Worm (Caenorhabditis elegans) whole organism, L4 larva: Measurements from ENCODE around the gene ncs-6.
A peak's percentile ranks its signal among the peaks of the same experiment; 100 is the strongest.

Experiments used
- F26F4.8 ChIP-seq: fragments of 200-800 bp; sonication (Bioruptor generic); conservative IDR thresholded peaks from 2 replicates; pipeline ENCODE4 v1.3.6; 2022; ENCODE audit warnings: missing genetic modification characterization, missing compliant biosample characterization
- F44E2.7 ChIP-seq: fragments of 200-800 bp; sonication (Bioruptor generic); IDR thresholded peaks from 2 replicates; pipeline ENCODE4 v2.1.2; 2022; ENCODE audit warnings: missing genetic modification characterization, missing compliant biosample characterization
- F49E8.2 ChIP-seq: sonication (generic microtip); optimal IDR thresholded peaks from 2 replicates; lab custom pipeline; 2016; ENCODE audit warnings: missing compliant biosample characterization, mild to moderate bottlenecking, missing genetic modification characterization, borderline replicate concordance
- T20F7.1 ChIP-seq: fragments of 200-800 bp; sonication (Bioruptor generic); optimal IDR thresholded peaks from 2 replicates; lab custom pipeline; 2018; ENCODE audit warnings: mild to moderate bottlenecking, missing genetic modification characterization, missing compliant biosample characterization
- Y48G9A.11 ChIP-seq: fragments of 200-800 bp; sonication (Bioruptor generic); IDR thresholded peaks from 2 replicates; pipeline ENCODE4 v1.3.6; 2022; ENCODE audit warnings: missing genetic modification reagents, missing genetic modification characterization, missing compliant biosample characterization
- Y75B8A.6 ChIP-seq: fragments of 200-800 bp; sonication (Bioruptor generic); IDR thresholded peaks from 2 replicates; pipeline ENCODE4 v1.3.6; 2022; ENCODE audit warnings: missing genetic modification reagents, missing genetic modification characterization, missing compliant biosample characterization
- aha-1 ChIP-seq: fragments of 150-350 bp; peaks from one replicate; lab custom pipeline; 2014; ENCODE audit warnings: missing biosample characterization, missing genetic modification characterization
- aly-2 ChIP-seq: sonication (generic microtip); optimal IDR thresholded peaks from 2 replicates; lab custom pipeline; 2018; ENCODE audit warnings: missing biosample characterization, missing genetic modification characterization
- ama-1 ChIP-seq: fragments of 150-350 bp; optimal IDR thresholded peaks from 2 replicates; lab custom pipeline; 2014; ENCODE audit warnings: inconsistent platforms, mixed read lengths
- ceh-28 ChIP-seq: fragments of 150-350 bp; optimal IDR thresholded peaks from 2 replicates; lab custom pipeline; 2014; ENCODE audit warnings: missing biosample characterization, missing genetic modification reagents, missing genetic modification characterization
- ceh-32 ChIP-seq: sonication (generic microtip); optimal IDR thresholded peaks from 2 replicates; lab custom pipeline; 2016; ENCODE audit warnings: mild to moderate bottlenecking, missing genetic modification characterization, missing compliant biosample characterization; ENCODE audit not compliant: poor library complexity
- ceh-44 ChIP-seq: fragments of 200-800 bp; sonication (Bioruptor generic); IDR thresholded peaks from 2 replicates; pipeline ENCODE4 v1.3.6; 2022; ENCODE audit warnings: missing genetic modification reagents, missing genetic modification characterization, missing compliant biosample characterization
- ceh-82 ChIP-seq: sonication (generic microtip); optimal IDR thresholded peaks from 2 replicates; lab custom pipeline; 2017; ENCODE audit warnings: missing biosample characterization, missing genetic modification characterization
- ces-1 ChIP-seq: fragments of 150-350 bp; sonication (generic microtip); optimal IDR thresholded peaks from 4 replicates; lab custom pipeline; 2014; ENCODE audit warnings: missing biosample characterization, missing genetic modification reagents, missing genetic modification characterization
- daf-16 ChIP-seq, 3 experiments: sonication (generic microtip); optimal IDR thresholded peaks; 2 replicates each; lab custom pipeline; 2016 to 2017; ENCODE audit warnings: missing genetic modification characterization in 3 of 3, missing genetic modification reagents in 3 of 3, mild to moderate bottlenecking in 2 of 3, missing compliant biosample characterization in 2 of 3, missing biosample characterization in 1 of 3, moderate library complexity in 1 of 3
- daf-19 ChIP-seq: fragments of 200-800 bp; sonication (Bioruptor generic); conservative IDR thresholded peaks from 2 replicates; pipeline ENCODE4 v1.3.6; 2022; ENCODE audit warnings: missing genetic modification characterization, missing compliant biosample characterization
- dmd-6 ChIP-seq: fragments of 200-800 bp; sonication (Bioruptor generic); IDR thresholded peaks from 2 replicates; pipeline ENCODE4 v1.3.6; 2022; ENCODE audit warnings: missing genetic modification reagents, missing genetic modification characterization, missing compliant biosample characterization
- dpl-1 ChIP-seq: fragments of 150-350 bp; optimal IDR thresholded peaks from 2 replicates; lab custom pipeline; 2014; ENCODE audit warnings: missing biosample characterization, missing genetic modification reagents, missing genetic modification characterization
- duxl-1 ChIP-seq: sonication (generic microtip); optimal IDR thresholded peaks from 2 replicates; lab custom pipeline; 2016; ENCODE audit warnings: mild to moderate bottlenecking, missing genetic modification characterization, moderate library complexity, missing compliant biosample characterization; ENCODE audit not compliant: poor library complexity
- dve-1 ChIP-seq: sonication (generic microtip); optimal IDR thresholded peaks from 2 replicates; lab custom pipeline; 2017; ENCODE audit warnings: antibody characterized with exemption, mild to moderate bottlenecking, missing genetic modification characterization, missing compliant biosample characterization; ENCODE audit not compliant: insufficient read depth
- egl-27 ChIP-seq: sonication (generic microtip); optimal IDR thresholded peaks from 3 replicates; lab custom pipeline; 2017; ENCODE audit warnings: missing biosample characterization, missing genetic modification reagents, missing genetic modification characterization
- egl-43 ChIP-seq: fragments of 200-800 bp; sonication (Bioruptor generic); IDR thresholded peaks from 2 replicates; pipeline ENCODE4 v1.3.6; 2022; ENCODE audit warnings: missing genetic modification reagents, missing genetic modification characterization, missing compliant biosample characterization
- fkh-10 ChIP-seq: fragments of 150-350 bp; optimal IDR thresholded peaks from 2 replicates; lab custom pipeline; 2014; ENCODE audit warnings: missing biosample characterization, missing genetic modification reagents, missing genetic modification characterization
- fos-1 ChIP-seq: fragments of 150-350 bp; optimal IDR thresholded peaks from 2 replicates; lab custom pipeline; 2014; ENCODE audit warnings: missing biosample characterization, missing genetic modification characterization
- gei-8 ChIP-seq: fragments of 200-800 bp; sonication (Bioruptor generic); optimal IDR thresholded peaks from 2 replicates; lab custom pipeline; 2018; ENCODE audit warnings: mild to moderate bottlenecking, missing genetic modification characterization, missing compliant biosample characterization
- jun-1 ChIP-seq: fragments of 150-350 bp; optimal IDR thresholded peaks from 2 replicates; lab custom pipeline; 2014; ENCODE audit warnings: missing biosample characterization, missing genetic modification reagents, missing genetic modification characterization
- lin-1 ChIP-seq: fragments of 200-800 bp; sonication (Bioruptor generic); IDR thresholded peaks from 2 replicates; pipeline ENCODE4 v1.3.6; 2022; ENCODE audit warnings: missing genetic modification reagents, missing genetic modification characterization, missing compliant biosample characterization
- lin-13 ChIP-seq: fragments of 150-350 bp; optimal IDR thresholded peaks from 2 replicates; lab custom pipeline; 2014; ENCODE audit warnings: missing biosample characterization, missing genetic modification reagents, missing genetic modification characterization
- lin-15B ChIP-seq: fragments of 150-350 bp; sonication (generic microtip); optimal IDR thresholded peaks from 3 replicates; lab custom pipeline; 2014; ENCODE audit warnings: missing biosample characterization, missing genetic modification characterization
- lin-29 ChIP-seq: fragments of 200-800 bp; sonication (Bioruptor generic); IDR thresholded peaks from 2 replicates; pipeline ENCODE4 v1.3.6; 2022; ENCODE audit warnings: missing genetic modification reagents, missing genetic modification characterization, missing compliant biosample characterization
- lir-3 ChIP-seq: sonication (generic microtip); optimal IDR thresholded peaks from 2 replicates; lab custom pipeline; 2016; ENCODE audit warnings: mild to moderate bottlenecking, missing genetic modification characterization, missing compliant biosample characterization
- mdl-1 ChIP-seq, 2 experiments: fragments of 150-350 bp in 1 of 2; sonication (generic microtip) in 1 of 2; optimal IDR thresholded peaks; 2 replicates each; lab custom pipeline; 2014 to 2017; ENCODE audit warnings: missing biosample characterization in 2 of 2, missing genetic modification characterization in 2 of 2
- mep-1 ChIP-seq: fragments of 150-350 bp; sonication (generic microtip); optimal IDR thresholded peaks from 3 replicates; lab custom pipeline; 2014; ENCODE audit warnings: missing biosample characterization, missing genetic modification characterization
- mes-2 ChIP-seq: sonication (generic microtip); optimal IDR thresholded peaks from 2 replicates; lab custom pipeline; 2016; ENCODE audit warnings: missing genotype, mild to moderate bottlenecking, missing genetic modification characterization, missing compliant biosample characterization; ENCODE audit not compliant: poor library complexity, severe bottlenecking
- mxl-2 ChIP-seq: fragments of 200-800 bp; sonication (Bioruptor generic); conservative IDR thresholded peaks from 2 replicates; pipeline ENCODE4 v1.3.6; 2022; ENCODE audit warnings: missing genetic modification reagents, missing genetic modification characterization, missing compliant biosample characterization
- nhr-10 ChIP-seq: fragments of 150-350 bp; optimal IDR thresholded peaks from 2 replicates; lab custom pipeline; 2014; ENCODE audit warnings: missing biosample characterization, missing genetic modification characterization
- nhr-102 ChIP-seq: sonication (generic microtip); optimal IDR thresholded peaks from 2 replicates; lab custom pipeline; 2016; ENCODE audit warnings: mild to moderate bottlenecking, missing genetic modification characterization, moderate library complexity, missing compliant biosample characterization
- nhr-11 ChIP-seq: fragments of 150-350 bp; optimal IDR thresholded peaks from 2 replicates; lab custom pipeline; 2014; ENCODE audit warnings: missing biosample characterization, missing genetic modification characterization
- nhr-42 ChIP-seq: fragments of 200-800 bp; sonication (Bioruptor generic); IDR thresholded peaks from 2 replicates; pipeline ENCODE4 v1.3.6; 2022; ENCODE audit warnings: missing genetic modification characterization, missing compliant biosample characterization
- nhr-48 ChIP-seq: sonication (generic microtip); optimal IDR thresholded peaks from 2 replicates; lab custom pipeline; 2016; ENCODE audit warnings: mild to moderate bottlenecking, missing genetic modification characterization, missing compliant biosample characterization
- nhr-6 ChIP-seq: fragments of 150-350 bp; optimal IDR thresholded peaks from 2 replicates; lab custom pipeline; 2014; ENCODE audit warnings: missing biosample characterization, missing genetic modification characterization
- nhr-76 ChIP-seq: fragments of 150-350 bp; optimal IDR thresholded peaks from 2 replicates; lab custom pipeline; 2014; ENCODE audit warnings: missing biosample characterization, missing genetic modification characterization
- pha-4 ChIP-seq, 2 experiments: fragments of 150-350 bp in 1 of 2; fragments of 200-800 bp in 1 of 2; sonication (Bioruptor generic) in 1 of 2; IDR thresholded peaks in 1 of 2; optimal IDR thresholded peaks in 1 of 2; 2 replicates each; pipeline versions ENCODE4 v1.3.6 to Lab custom; 2014 to 2022; ENCODE audit warnings: missing genetic modification characterization in 2 of 2, missing genetic modification reagents in 2 of 2, missing biosample characterization in 1 of 2, missing compliant biosample characterization in 1 of 2
- rbr-2 ChIP-seq: sonication (generic microtip); optimal IDR thresholded peaks from 2 replicates; lab custom pipeline; 2016; ENCODE audit warnings: missing genotype, missing genetic modification characterization, missing compliant biosample characterization
- saeg-2 ChIP-seq: fragments of 200-800 bp; sonication (Bioruptor generic); IDR thresholded peaks from 2 replicates; pipeline ENCODE4 v1.3.6; 2022; ENCODE audit warnings: missing genetic modification reagents, missing genetic modification characterization, missing compliant biosample characterization
- snpc-4 ChIP-seq: fragments of 150-350 bp; optimal IDR thresholded peaks from 2 replicates; lab custom pipeline; 2014; ENCODE audit warnings: missing biosample characterization, missing genetic modification characterization
- spr-1 ChIP-seq: sonication (generic microtip); optimal IDR thresholded peaks from 2 replicates; lab custom pipeline; 2016; ENCODE audit warnings: mild to moderate bottlenecking, missing genetic modification characterization, missing compliant biosample characterization
- tra-1 ChIP-seq: fragments of 200-800 bp; sonication (Bioruptor generic); IDR thresholded peaks from 2 replicates; pipeline ENCODE4 v1.3.6; 2022; ENCODE audit warnings: missing genetic modification reagents, missing genetic modification characterization, missing compliant biosample characterization

The ncs-6 gene

ce11 chrII:3520988-3521850, 7.1 kb downstream of the ncs-6 start, which contains the start of gene W09G10.9:
Gene W09G10.9, plus strand, starts transcription at chrII:3521800.
- TF ChIP-seq fkh-10 (no peak), mep-1 (tag; lab: Kevin White, UChicago) (peak; percentile 71), lin-29 (GFP tag; lab: Robert Waterston, UW) (no peak; the same call in 1 of the 2 replicates), dpl-1 (GFP tag; lab: Kevin White, UChicago) (peak; percentile 28), ces-1 (no peak), egl-27 (tag; lab: Kevin White, UChicago) (no peak), daf-16 (GFP tag; optimal IDR thresholded peaks at IDR 0.05; lab: Kevin White, UChicago) (peak in 1 of 2 experiments; percentile 29), daf-16 (tag; optimal IDR thresholded peaks at IDR 0.05; lab: Kevin White, UChicago) (peak; percentile 54), nhr-11 (peak; percentile 24), fos-1 (no peak), daf-19 (GFP tag; lab: Robert Waterston, UW) (peak; percentile 84), mdl-1 (tag; optimal IDR thresholded peaks at IDR 0.05; lab: Kevin White, UChicago) (peak in 1 of 2 experiments; percentile 28), nhr-10 (tag; lab: Kevin White, UChicago) (no peak), lin-1 (GFP tag; lab: Robert Waterston, UW) (peak; percentile 44), jun-1 (tag; lab: Kevin White, UChicago) (peak; percentile 30), Y75B8A.6 (GFP tag; lab: Robert Waterston, UW) (0 out of 2 replicates have a peak, but pooled peaks have one; percentile 48), mxl-2 (GFP tag; lab: Robert Waterston, UW) (no peak; the same call in 1 of the 2 replicates), mes-2 (tag; lab: Kevin White, UChicago) (peak; percentile 85), saeg-2 (GFP tag; lab: Robert Waterston, UW) (0 out of 2 replicates have a peak, but pooled peaks have one; percentile 53), dve-1 (tag; lab: Kevin White, UChicago) (peak; percentile 25), egl-43 (GFP tag; lab: Robert Waterston, UW) (peak; percentile 89), lin-15B (no peak), pha-4 (GFP tag; IDR thresholded peaks at IDR 0.05; lab: Robert Waterston, UW) (peak; percentile 90), pha-4 (tag; optimal IDR thresholded peaks at IDR 0.05; lab: Kevin White, UChicago) (no peak), snpc-4 (tag; lab: Kevin White, UChicago) (no peak), tra-1 (GFP tag; lab: Robert Waterston, UW) (0 out of 2 replicates have a peak, but pooled peaks have one; percentile 37), F49E8.2 (tag; lab: Kevin White, UChicago) (no peak), dmd-6 (GFP tag; lab: Robert Waterston, UW) (peak; percentile 82), gei-8 (no peak), ceh-28 (tag; lab: Kevin White, UChicago) (no peak), nhr-6 (tag; lab: Kevin White, UChicago) (no peak), rbr-2 (tag; lab: Kevin White, UChicago) (peak; percentile 71), duxl-1 (tag; lab: Kevin White, UChicago) (peak; percentile 90), F44E2.7 (0 out of 2 replicates have a peak, but pooled peaks have one; percentile 37), lin-13 (peak; percentile 80), ceh-82 (tag; lab: Kevin White, UChicago) (no peak), ama-1 (lab: Kevin White, UChicago) (no peak), nhr-42 (GFP tag; lab: Robert Waterston, UW) (peak; percentile 79), ceh-32 (tag; lab: Kevin White, UChicago) (no peak), T20F7.1 (GFP tag; lab: Kevin White, UChicago) (no peak), nhr-48 (tag; lab: Kevin White, UChicago) (no peak), ceh-44 (GFP tag; lab: Robert Waterston, UW) (peak; percentile 81), aly-2 (tag; lab: Kevin White, UChicago) (no peak), nhr-102 (tag; lab: Kevin White, UChicago) (peak; percentile 46), spr-1 (peak; percentile 20), lir-3 (no peak), Y48G9A.11 (peak; percentile 84), aha-1 (tag; lab: Kevin White, UChicago) (peak; percentile 44), F26F4.8 (GFP tag; lab: Robert Waterston, UW) (0 out of 2 replicates have a peak, but pooled peaks have one; percentile 23), nhr-76 (no peak)
